Worm (Caenorhabditis elegans) whole organism, L1 larva: ENCODE results near the gene Y41E3.1.

Experiments
- hlh-4 ChIP-seq: sonication (generic microtip); optimal IDR thresholded peaks from 2 replicates; lab custom pipeline; 2016; ENCODE audit warnings: mild to moderate bottlenecking, missing genetic modification characterization, missing compliant biosample characterization
- lin-35 ChIP-seq, 2 experiments: fragments of 150-350 bp; optimal IDR thresholded peaks; 2 replicates each; lab custom pipeline; 2014; ENCODE audit warnings: missing biosample characterization in 2 of 2, missing genetic modification characterization in 2 of 2, missing genetic modification reagents in 2 of 2
- lin-39 ChIP-seq: fragments of 150-350 bp; optimal IDR thresholded peaks from 2 replicates; lab custom pipeline; 2014; ENCODE audit warnings: missing biosample characterization, missing genetic modification reagents, missing genetic modification characterization
- nhr-28 ChIP-seq: fragments of 150-350 bp; optimal IDR thresholded peaks from 2 replicates; lab custom pipeline; 2014; ENCODE audit warnings: missing biosample characterization, missing genetic modification characterization
- nhr-84 ChIP-seq: sonication (generic microtip); optimal IDR thresholded peaks from 2 replicates; lab custom pipeline; 2017; ENCODE audit warnings: missing biosample characterization, missing genetic modification characterization
- skn-1 ChIP-seq: fragments of 150-350 bp; optimal IDR thresholded peaks from 2 replicates; lab custom pipeline; 2014; ENCODE audit warnings: missing biosample characterization, missing genetic modification characterization
- snpc-4 ChIP-seq: fragments of 150-350 bp; optimal IDR thresholded peaks from 2 replicates; lab custom pipeline; 2014; ENCODE audit warnings: missing biosample characterization, missing genetic modification characterization
- unc-62 ChIP-seq: fragments of 150-350 bp; optimal IDR thresholded peaks from 2 replicates; lab custom pipeline; 2014; ENCODE audit warnings: missing biosample characterization, missing genetic modification reagents, missing genetic modification characterization
- ztf-11 ChIP-seq, 2 experiments: sonication (generic microtip); optimal IDR thresholded peaks; 2 replicates each; lab custom pipeline; 2016 to 2017; ENCODE audit warnings: missing genetic modification characterization in 2 of 2, missing biosample characterization in 1 of 2, missing compliant biosample characterization in 1 of 2

DNA sequence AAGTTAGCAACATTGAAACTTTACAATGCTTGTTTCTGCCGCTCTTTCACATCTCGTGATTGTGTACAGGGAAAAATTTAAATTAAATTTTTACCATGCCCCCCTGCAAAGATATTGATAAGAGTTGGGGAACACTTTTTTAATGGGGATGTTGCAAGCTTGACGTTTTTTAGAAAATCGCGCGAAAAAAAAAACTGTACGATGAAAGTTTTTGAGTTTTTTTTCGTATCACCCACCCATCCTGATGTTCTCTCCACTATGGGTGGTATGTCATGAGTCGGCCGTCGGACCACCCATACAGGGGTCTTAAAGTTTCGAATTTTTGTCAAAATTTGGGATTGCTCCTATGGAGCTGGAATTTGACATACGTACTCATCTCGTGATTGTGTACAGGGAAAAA is 9.6 kb downstream of the Y41E3.1 start:
- TF ChIP-seq nhr-28 (tag; lab: Kevin White, UChicago): no peak
- no peak for TF ChIP-seq lin-39 (tag; lab: Kevin White, UChicago)
- no peak for TF ChIP-seq skn-1 (tag; lab: Kevin White, UChicago)
- TF ChIP-seq lin-35 (GFP tag; optimal IDR thresholded peaks at IDR 0.05; lab: Kevin White, UChicago): no peak
- no peak for TF ChIP-seq ztf-11 (tag; optimal IDR thresholded peaks at IDR 0.05; lab: Kevin White, UChicago)
- TF ChIP-seq unc-62 (GFP tag; lab: Kevin White, UChicago): no peak
- TF ChIP-seq snpc-4: no peak
- no peak for TF ChIP-seq nhr-84 (tag; lab: Kevin White, UChicago)
- no peak for TF ChIP-seq hlh-4 (tag; lab: Kevin White, UChicago)
